Worm (Caenorhabditis elegans): ENCODE results near the gene pos-1.

DNA sequence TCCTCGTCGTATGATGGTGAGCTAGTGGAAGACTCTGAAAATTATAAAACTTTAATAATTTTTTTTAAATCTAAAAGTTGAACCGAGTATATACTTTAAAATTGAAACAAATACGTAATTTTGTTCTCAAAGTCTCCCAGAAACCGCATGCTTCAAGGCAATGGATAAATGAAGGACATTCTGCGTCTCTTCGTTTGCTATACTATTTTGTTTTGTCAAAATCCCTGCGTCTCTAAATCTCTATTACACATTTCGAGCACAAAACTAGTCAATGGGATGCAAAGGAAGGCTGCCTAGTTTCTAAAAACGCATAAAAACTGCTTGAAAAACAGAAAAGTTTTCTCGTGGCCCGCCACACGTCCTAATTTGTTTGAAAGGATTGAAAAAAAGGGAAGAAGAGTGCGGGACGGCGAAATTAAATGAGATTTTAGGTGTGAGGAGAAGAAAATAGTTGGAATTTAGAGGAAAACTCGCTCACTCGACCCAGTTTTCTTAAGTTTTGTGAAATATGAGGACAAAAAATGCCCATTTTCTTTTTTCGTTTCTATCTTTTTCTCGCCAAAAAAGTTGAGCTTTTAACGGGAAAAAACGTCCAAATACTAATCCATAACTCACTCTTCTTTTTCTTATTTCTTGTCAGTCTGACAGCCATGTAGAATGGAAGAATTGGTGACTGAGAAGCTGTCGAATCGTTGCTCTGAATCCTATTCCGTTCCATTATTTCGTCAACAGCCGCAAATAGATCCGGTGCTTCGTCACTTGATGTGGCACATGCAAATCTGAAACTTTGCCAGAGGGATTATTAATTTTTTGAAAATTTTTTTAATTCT, 14.9 kb downstream of the pos-1 start:
- TF ChIP-seq aly-2 (tag; optimal IDR thresholded peaks at IDR 0.05) (no peak), sox-4 (tag; optimal IDR thresholded peaks at IDR 0.05) (no peak)
